Worm (Caenorhabditis elegans): ENCODE results near the gene gly-1.
A peak's percentile ranks its signal among the peaks of the same experiment; 100 is the strongest.

gly-1 gene

ce11 chrII:10925804-10926570, 24.0 kb upstream of the gly-1 start, which contains the start of gene metr-1:
TSS of gene metr-1 (plus strand) at chrII:10926561.
- no peak for TF ChIP-seq ceh-27 (GFP tag; optimal IDR thresholded peaks at IDR 0.05)
- peak; percentile 35; the same call in 1 of the 2 replicates for TF ChIP-seq hmg-20 (GFP tag; IDR thresholded peaks at IDR 0.05)
- TF ChIP-seq ZK185.1 (tag; optimal IDR thresholded peaks at IDR 0.05; ENCODE audit: poor library complexity, severe bottlenecking): peak; percentile 5
- TF ChIP-seq F33H1.4 (GFP tag; IDR thresholded peaks at IDR 0.05): peak; percentile 53
- TF ChIP-seq Y79H2A.3 (GFP tag; conservative IDR thresholded peaks at IDR 0.05): no peak
- no peak for TF ChIP-seq attf-6 (GFP tag; IDR thresholded peaks at IDR 0.05)
- no peak for TF ChIP-seq athp-1 (tag; optimal IDR thresholded peaks at IDR 0.05)
- peak; percentile 22; the same call in 1 of the 2 replicates for TF ChIP-seq ekl-4 (GFP tag; IDR thresholded peaks at IDR 0.05)
- TF ChIP-seq ztf-28 (GFP tag; IDR thresholded peaks at IDR 0.05): no peak
- TF ChIP-seq madf-6 (GFP tag; IDR thresholded peaks at IDR 0.05): peak; percentile 70
- peak; percentile 66 for TF ChIP-seq dpl-1 (GFP tag; optimal IDR thresholded peaks at IDR 0.05)
- no peak for TF ChIP-seq let-526 (GFP tag; IDR thresholded peaks at IDR 0.05)
- 0 out of 2 replicates have a peak, but pooled peaks have one; percentile 42 for TF ChIP-seq Y95B8A.8 (GFP tag; IDR thresholded peaks at IDR 0.05)
- TF ChIP-seq hlh-12 (tag; optimal IDR thresholded peaks at IDR 0.05): no peak
- TF ChIP-seq madf-8 (GFP tag; conservative IDR thresholded peaks at IDR 0.05): 0 out of 2 replicates have a peak, but pooled peaks have one; percentile 7
- peak; percentile 59; the same call in 1 of the 2 replicates for TF ChIP-seq bed-2 (GFP tag; IDR thresholded peaks at IDR 0.05)
- TF ChIP-seq lin-35 (GFP tag; optimal IDR thresholded peaks at IDR 0.05): peak in 2 of 3 experiments; percentile 9 to 79
- no peak for TF ChIP-seq egl-44 (GFP tag; IDR thresholded peaks at IDR 0.05)
- TF ChIP-seq lsl-1 (GFP tag; optimal IDR thresholded peaks at IDR 0.05): peak; percentile 41
- no peak for TF ChIP-seq lin-26 (GFP tag; IDR thresholded peaks at IDR 0.05)
- TF ChIP-seq ama-1 (optimal IDR thresholded peaks at IDR 0.05): peak; percentile 38
- no peak for TF ChIP-seq ama-1 (GFP tag; optimal IDR thresholded peaks at IDR 0.05)
- TF ChIP-seq efl-1 (GFP tag; optimal IDR thresholded peaks at IDR 0.05): peak; percentile 92
- peak; percentile 68 for TF ChIP-seq lin-54 (GFP tag; optimal IDR thresholded peaks at IDR 0.05)
- no peak for TF ChIP-seq ceh-79 (tag; optimal IDR thresholded peaks at IDR 0.05)
- TF ChIP-seq mcd-1 (GFP tag; IDR thresholded peaks at IDR 0.05): peak; percentile 49; the same call in 1 of the 2 replicates
- peak; percentile 9 for TF ChIP-seq nhr-80 (tag; optimal IDR thresholded peaks at IDR 0.05)
- TF ChIP-seq snpc-1.1 (tag; optimal IDR thresholded peaks at IDR 0.05; ENCODE audit: insufficient read depth): no peak
- TF ChIP-seq ceh-91 (GFP tag; IDR thresholded peaks at IDR 0.05): peak; percentile 31; the same call in 1 of the 2 replicates
- no peak for TF ChIP-seq hrde-1 (tag; optimal IDR thresholded peaks at IDR 0.05; ENCODE audit: borderline replicate concordance)
- peak; percentile 27 for TF ChIP-seq xnd-1 (tag; optimal IDR thresholded peaks at IDR 0.05)
- peak in 1 of 2 experiments; percentile 18 for TF ChIP-seq rec-8 (tag; optimal IDR thresholded peaks at IDR 0.05)

- no peak for TF ChIP-seq akir-1 (GFP tag; optimal IDR thresholded peaks at IDR 0.05)
- no peak for TF ChIP-seq lin-26 (GFP tag; IDR thresholded peaks at IDR 0.05)
- peak; percentile 83 for TF ChIP-seq nhr-80 (tag; optimal IDR thresholded peaks at IDR 0.05)
- TF ChIP-seq T26A5.8 (tag; optimal IDR thresholded peaks at IDR 0.05): no peak
- no peak for TF ChIP-seq sptf-2 (GFP tag; optimal IDR thresholded peaks at IDR 0.05)
- no peak for TF ChIP-seq cebp-1 (GFP tag; IDR thresholded peaks at IDR 0.05)
- peak; percentile 14 for TF ChIP-seq cebp-1 (tag; optimal IDR thresholded peaks at IDR 0.05)
- TF ChIP-seq mes-4 (tag; optimal IDR thresholded peaks at IDR 0.05): no peak
- no peak for TF ChIP-seq Y53F4B.3 (GFP tag; IDR thresholded peaks at IDR 0.05)
- TF ChIP-seq egrh-3 (GFP tag; IDR thresholded peaks at IDR 0.05): no peak
- TF ChIP-seq B0035.1 (tag; optimal IDR thresholded peaks at IDR 0.05): no peak
- peak; percentile 44 for TF ChIP-seq F23B12.7 (tag; optimal IDR thresholded peaks at IDR 0.05; ENCODE audit: insufficient read depth)
- peak; percentile 9 for TF ChIP-seq madf-10 (tag; optimal IDR thresholded peaks at IDR 0.05)
- no peak for TF ChIP-seq fkh-3 (tag; optimal IDR thresholded peaks at IDR 0.05)
- TF ChIP-seq egl-18 (GFP tag; IDR thresholded peaks at IDR 0.05): no peak
- TF ChIP-seq F37B4.10 (GFP tag; IDR thresholded peaks at IDR 0.05): no peak
- no peak for TF ChIP-seq repo-1 (tag; optimal IDR thresholded peaks at IDR 0.05)
- no peak for TF ChIP-seq nhr-120 (GFP tag; IDR thresholded peaks at IDR 0.05)
Observed at ce11 chrII:10924669-10925068, 22.7 kb upstream of the gly-1 start.
